Fruit fly (Drosophila melanogaster) whole organism, wandering third instar larva: ENCODE results near the gene zld.

Experiments used
- Abd-B ChIP-seq: fragments of >200 bp; optimal IDR thresholded peaks from 2 replicates; lab custom pipeline; 2017; ENCODE audit warnings: missing biosample characterization, missing genetic modification characterization
- CG32264 ChIP-seq: fragments of 200-800 bp; sonication (Bioruptor generic); optimal IDR thresholded peaks from 2 replicates; lab custom pipeline; 2016; ENCODE audit warnings: missing biosample characterization, missing genetic modification characterization
- CG9705 ChIP-seq: fragments of 200-800 bp; sonication (Bioruptor generic); optimal IDR thresholded peaks from 2 replicates; lab custom pipeline; 2018; ENCODE audit warnings: missing biosample characterization, mild to moderate bottlenecking, missing genetic modification characterization
- CrebA ChIP-seq: fragments of 200-800 bp; sonication (Bioruptor generic); optimal IDR thresholded peaks from 2 replicates; lab custom pipeline; 2016; ENCODE audit warnings: missing biosample characterization, mild to moderate bottlenecking, missing genetic modification characterization, borderline replicate concordance
- Dfd ChIP-seq: fragments of >200 bp; optimal IDR thresholded peaks from 2 replicates; lab custom pipeline; 2017; ENCODE audit warnings: missing biosample characterization, missing genetic modification characterization
- Dif ChIP-seq: fragments of 200-275, 200-300 bp; sonication (Bioruptor generic); optimal IDR thresholded peaks from 2 replicates; lab custom pipeline; 2018; ENCODE audit warnings: missing biosample characterization, missing genetic modification characterization; ENCODE audit not compliant: partially characterized antibody
- GATAd ChIP-seq: sonication (Bioruptor generic); optimal IDR thresholded peaks from 2 replicates; lab custom pipeline; 2016; ENCODE audit warnings: missing biosample characterization, missing genetic modification characterization
- HLH106 ChIP-seq: fragments of 200-800 bp; optimal IDR thresholded peaks from 3 replicates; lab custom pipeline; 2019; ENCODE audit warnings: missing biosample characterization, mild to moderate bottlenecking, missing genetic modification characterization, moderate library complexity
- Hnf4 ChIP-seq: fragments of 200-800 bp; sonication (Bioruptor generic); optimal IDR thresholded peaks from 2 replicates; lab custom pipeline; 2016; ENCODE audit warnings: missing biosample characterization, mild to moderate bottlenecking, missing genetic modification characterization
- Hr78 ChIP-seq: fragments of >200 bp; optimal IDR thresholded peaks from 2 replicates; lab custom pipeline; 2017; ENCODE audit warnings: missing biosample characterization, missing genetic modification characterization
- Hr83 ChIP-seq: fragments of 200-300 bp; sonication (Bioruptor generic); optimal IDR thresholded peaks from 2 replicates; lab custom pipeline; 2016; ENCODE audit warnings: missing biosample characterization, mild to moderate bottlenecking, missing genetic modification characterization, moderate library complexity; ENCODE audit not compliant: poor library complexity, severe bottlenecking
- Jra ChIP-seq: sonication (Bioruptor generic); optimal IDR thresholded peaks from 2 replicates; lab custom pipeline; 2016; ENCODE audit warnings: missing biosample characterization, missing genetic modification characterization
- Mio ChIP-seq: sonication (Bioruptor generic); optimal IDR thresholded peaks from 2 replicates; lab custom pipeline; 2016; ENCODE audit warnings: missing biosample characterization, missing genetic modification characterization
- Myc ChIP-seq: fragments of >200 bp; optimal IDR thresholded peaks from 2 replicates; lab custom pipeline; 2017
- N ChIP-seq: fragments of >200 bp; optimal IDR thresholded peaks from 2 replicates; lab custom pipeline; 2018; ENCODE audit warnings: missing biosample characterization, missing external identifiers, missing genetic modification characterization
- OdsH ChIP-seq: fragments of 200-800 bp; sonication (Bioruptor generic); optimal IDR thresholded peaks from 2 replicates; lab custom pipeline; 2016; ENCODE audit warnings: missing biosample characterization, mild to moderate bottlenecking, missing genetic modification characterization
- Rel ChIP-seq, 2 experiments: fragments of 200-800 bp; sonication (Bioruptor generic) in 1 of 2; optimal IDR thresholded peaks; 2 replicates in 1 of 2; 3 replicates in 1 of 2; lab custom pipeline; 2016 to 2019; ENCODE audit warnings: mild to moderate bottlenecking in 2 of 2, missing biosample characterization in 2 of 2, missing genetic modification characterization in 2 of 2, moderate library complexity in 1 of 2
- Vsx2 ChIP-seq: fragments of 200-300, 225-300 bp; sonication (Bioruptor generic); optimal IDR thresholded peaks from 2 replicates; lab custom pipeline; 2018; ENCODE audit warnings: missing biosample characterization, missing genetic modification characterization; ENCODE audit not compliant: partially characterized antibody
- br ChIP-seq: fragments of 200-800 bp; sonication (Bioruptor generic); optimal IDR thresholded peaks from 2 replicates; lab custom pipeline; 2016; ENCODE audit warnings: missing biosample characterization, missing genetic modification characterization
- brk ChIP-seq: fragments of 200-800 bp; sonication (Bioruptor generic); optimal IDR thresholded peaks from 2 replicates; lab custom pipeline; 2016; ENCODE audit warnings: missing biosample characterization, mild to moderate bottlenecking, missing genetic modification characterization
- dl ChIP-seq, 2 experiments: fragments of 175-275, 200-275 bp in 1 of 2; fragments of 200-275 bp in 1 of 2; sonication (Bioruptor generic); optimal IDR thresholded peaks; lab custom pipeline; 2018; ENCODE audit warnings: mild to moderate bottlenecking in 2 of 2, missing biosample characterization in 2 of 2, missing genetic modification characterization in 2 of 2, moderate library complexity in 2 of 2; ENCODE audit not compliant: partially characterized antibody in 2 of 2, insufficient read depth in 1 of 2
- dmrt93B ChIP-seq: fragments of 200-800 bp; sonication (Bioruptor generic); optimal IDR thresholded peaks from 2 replicates; lab custom pipeline; 2018; ENCODE audit warnings: missing biosample characterization, mild to moderate bottlenecking, missing genetic modification characterization
- dsf ChIP-seq: sonication (Bioruptor generic); optimal IDR thresholded peaks from 2 replicates; lab custom pipeline; 2016; ENCODE audit warnings: missing biosample characterization, missing genetic modification characterization, borderline replicate concordance
- ey ChIP-seq: fragments of 200-800 bp; sonication (Bioruptor generic); optimal IDR thresholded peaks from 2 replicates; lab custom pipeline; 2016; ENCODE audit warnings: missing biosample characterization, missing genetic modification characterization
- foxo ChIP-seq, 2 experiments: fragments of 200-800 bp; sonication (Bioruptor generic); optimal IDR thresholded peaks; 2 replicates in 1 of 2; 3 replicates in 1 of 2; lab custom pipeline; 2016 to 2017; ENCODE audit warnings: missing biosample characterization in 2 of 2, missing genetic modification characterization in 2 of 2
- fru ChIP-seq: fragments of 200-800 bp; sonication (Bioruptor generic); optimal IDR thresholded peaks from 3 replicates; lab custom pipeline; 2016; ENCODE audit warnings: missing biosample characterization, mild to moderate bottlenecking, missing genetic modification characterization
- h ChIP-seq: fragments of 200-800 bp; sonication (Bioruptor generic); optimal IDR thresholded peaks from 3 replicates; lab custom pipeline; 2016; ENCODE audit warnings: missing biosample characterization, mild to moderate bottlenecking, missing genetic modification characterization
- jim ChIP-seq: fragments of 175-275, 200-325 bp; sonication (Bioruptor generic); optimal IDR thresholded peaks from 2 replicates; lab custom pipeline; 2016; ENCODE audit warnings: missing biosample characterization, mild to moderate bottlenecking, missing genetic modification characterization
- lola ChIP-seq: fragments of >200 bp; optimal IDR thresholded peaks from 2 replicates; lab custom pipeline; 2017; ENCODE audit warnings: missing biosample characterization, missing genetic modification characterization
- pan ChIP-seq: fragments of >200 bp; optimal IDR thresholded peaks from 2 replicates; lab custom pipeline; 2017
- psq ChIP-seq: fragments of 200-800 bp; sonication (Bioruptor generic); optimal IDR thresholded peaks from 3 replicates; lab custom pipeline; 2017; ENCODE audit warnings: missing biosample characterization, mild to moderate bottlenecking, missing genetic modification characterization, moderate library complexity
- rgr ChIP-seq: fragments of 200-800 bp; sonication (Bioruptor generic); optimal IDR thresholded peaks from 3 replicates; lab custom pipeline; 2016; ENCODE audit warnings: missing biosample characterization, mild to moderate bottlenecking, missing genetic modification characterization
- sage ChIP-seq: fragments of 200-800 bp; sonication (Bioruptor generic); optimal IDR thresholded peaks from 2 replicates; lab custom pipeline; 2016; ENCODE audit warnings: missing biosample characterization, mild to moderate bottlenecking, missing genetic modification characterization
- usp ChIP-seq: fragments of >200 bp; optimal IDR thresholded peaks from 2 replicates; lab custom pipeline; 2017; ENCODE audit warnings: missing biosample characterization, missing genetic modification characterization

The zld gene

dm6 chrX:19764824-19765489, 18.4 kb downstream of the zld start, which contains the start of gene CG12702:
TSS of gene CG12702 (minus strand) at chrX:19764874.
- TF ChIP-seq dsf (GFP tag; lab: Kevin White, UChicago) (no peak), br (GFP tag; lab: Kevin White, UChicago) (no peak), Rel (GFP tag; optimal IDR thresholded peaks at IDR 0.05; lab: Kevin White, UChicago) (no peak), Rel (tag; optimal IDR thresholded peaks at IDR 0.05; lab: Kevin White, UChicago) (no peak), Hr78 (GFP tag; lab: Kevin White, UChicago) (no peak), CrebA (no peak), Vsx2 (GFP tag; lab: Kevin White, UChicago) (no peak), Abd-B (GFP tag; lab: Kevin White, UChicago) (no peak), brk (GFP tag; lab: Kevin White, UChicago) (no peak), GATAd (no peak), CG32264 (GFP tag; lab: Kevin White, UChicago) (no peak), CG9705 (GFP tag; lab: Kevin White, UChicago) (no peak), jim (GFP tag; lab: Kevin White, UChicago) (no peak), HLH106 (tag; lab: Kevin White, UChicago) (no peak), Jra (GFP tag; lab: Kevin White, UChicago) (no peak)
- TF ChIP-seq, all 38 proteins: peak for 0

dm6 chrX:19763440-19764002, 19.8 kb downstream of the zld start:
- TF ChIP-seq dmrt93B (GFP tag; lab: Kevin White, UChicago) (no peak), Hr78 (GFP tag; lab: Kevin White, UChicago) (no peak), rgr (peak; percentile 1), h (peak; percentile 12), usp (GFP tag; lab: Kevin White, UChicago) (no peak), GATAd (no peak), brk (GFP tag; lab: Kevin White, UChicago) (no peak), CG32264 (GFP tag; lab: Kevin White, UChicago) (no peak), OdsH (GFP tag; lab: Kevin White, UChicago) (no peak), psq (GFP tag; lab: Kevin White, UChicago) (no peak), pan (lab: Kevin White, UChicago) (no peak), foxo (GFP tag; optimal IDR thresholded peaks at IDR 0.05; lab: Kevin White, UChicago) (peak in 1 of 2 experiments; percentile 24), Jra (GFP tag; lab: Kevin White, UChicago) (no peak), HLH106 (tag; lab: Kevin White, UChicago) (no peak), fru (GFP tag; lab: Kevin White, UChicago) (peak; percentile 3), ey (peak; percentile 13), sage (GFP tag; lab: Kevin White, UChicago) (no peak)

- peak; percentile 6 for TF ChIP-seq Hr83
- no peak for TF ChIP-seq jim (GFP tag; lab: Kevin White, UChicago)
- TF ChIP-seq Hr78 (GFP tag; lab: Kevin White, UChicago): no peak
- TF ChIP-seq foxo (GFP tag; optimal IDR thresholded peaks at IDR 0.05; lab: Kevin White, UChicago): peak in 1 of 2 experiments; percentile 18
- no peak for TF ChIP-seq psq (GFP tag; lab: Kevin White, UChicago)
Measured at dm6 chrX:19762167-19762566, 21.2 kb downstream of the zld start.

- TF ChIP-seq N (GFP tag; lab: Kevin White, UChicago): no peak
- TF ChIP-seq Hnf4: peak; percentile 63
- no peak for TF ChIP-seq Rel (GFP tag; optimal IDR thresholded peaks at IDR 0.05; lab: Kevin White, UChicago)
- peak; percentile 15 for TF ChIP-seq Rel (tag; optimal IDR thresholded peaks at IDR 0.05; lab: Kevin White, UChicago)
- TF ChIP-seq fru (GFP tag; lab: Kevin White, UChicago): no peak
Measured at dm6 chrX:19754705-19755403, 28.5 kb downstream of the zld start.

- TF ChIP-seq N (GFP tag; lab: Kevin White, UChicago) (no peak), brk (GFP tag; lab: Kevin White, UChicago) (no peak), Dfd (GFP tag; lab: Kevin White, UChicago) (no peak), HLH106 (tag; lab: Kevin White, UChicago) (no peak), lola (GFP tag; lab: Kevin White, UChicago) (no peak), dmrt93B (GFP tag; lab: Kevin White, UChicago) (no peak), Mio (GFP tag; lab: Kevin White, UChicago) (no peak), jim (GFP tag; lab: Kevin White, UChicago) (no peak), psq (GFP tag; lab: Kevin White, UChicago) (no peak), Hnf4 (no peak), h (peak; percentile 14), pan (lab: Kevin White, UChicago) (no peak), CrebA (no peak), foxo (GFP tag; optimal IDR thresholded peaks at IDR 0.05; lab: Kevin White, UChicago) (no peak), Dif (GFP tag; lab: Kevin White, UChicago) (peak; percentile 63), Hr78 (GFP tag; lab: Kevin White, UChicago) (no peak), dl (GFP tag; optimal IDR thresholded peaks at IDR 0.05; lab: Kevin White, UChicago; ENCODE audit: insufficient read depth in 1 of 2, partially characterized antibody in 2 of 2) (peak in 1 of 2 experiments; percentile 44), CG32264 (GFP tag; lab: Kevin White, UChicago) (no peak), sage (GFP tag; lab: Kevin White, UChicago) (no peak), rgr (no peak), dsf (GFP tag; lab: Kevin White, UChicago) (no peak), Myc (lab: Kevin White, UChicago) (no peak), fru (GFP tag; lab: Kevin White, UChicago) (no peak), br (GFP tag; lab: Kevin White, UChicago) (no peak), Jra (GFP tag; lab: Kevin White, UChicago) (no peak)
Measured at dm6 chrX:19754152-19754579, 29.2 kb downstream of the zld start.
